Worm (Caenorhabditis elegans) whole organism, mixed stage, embryonic: ENCODE results near the gene F13B12.2.
A peak's percentile ranks its signal among the peaks of the same experiment; 100 is the strongest.

ENCODE experiments used
- M03D4.4 ChIP-seq: sonication (generic microtip); optimal IDR thresholded peaks from 2 replicates; lab custom pipeline; 2017; ENCODE audit warnings: mild to moderate bottlenecking, missing genetic modification characterization, missing compliant biosample characterization
- bed-3 ChIP-seq: fragments of 200-800 bp; sonication (Bioruptor generic); optimal IDR thresholded peaks from 3 replicates; lab custom pipeline; 2018; ENCODE audit warnings: mild to moderate bottlenecking, missing genetic modification characterization, moderate library complexity, missing compliant biosample characterization
- blmp-1 ChIP-seq: fragments of 150-350 bp; optimal IDR thresholded peaks from 2 replicates; lab custom pipeline; 2014; ENCODE audit warnings: missing biosample characterization, missing genetic modification characterization
- ceh-39 ChIP-seq: fragments of 150-350 bp; optimal IDR thresholded peaks from 2 replicates; lab custom pipeline; 2014; ENCODE audit warnings: missing biosample characterization, missing genetic modification characterization
- ceh-43 ChIP-seq: fragments of 200-800 bp; sonication (Bioruptor generic); optimal IDR thresholded peaks from 2 replicates; lab custom pipeline; 2018; ENCODE audit warnings: mild to moderate bottlenecking, missing genetic modification characterization, moderate library complexity, missing compliant biosample characterization
- ceh-83 ChIP-seq: fragments of 200-800 bp; sonication (Bioruptor generic); optimal IDR thresholded peaks from 2 replicates; lab custom pipeline; 2018; ENCODE audit warnings: mild to moderate bottlenecking, missing genetic modification characterization, missing compliant biosample characterization
- ces-1 ChIP-seq: fragments of 150-350 bp; optimal IDR thresholded peaks from 2 replicates; lab custom pipeline; 2014; ENCODE audit warnings: missing biosample characterization, missing genetic modification reagents, missing genetic modification characterization
- cnd-1 ChIP-seq: fragments of 200-800 bp; sonication (Bioruptor generic); optimal IDR thresholded peaks from 2 replicates; lab custom pipeline; 2018; ENCODE audit warnings: mild to moderate bottlenecking, missing genetic modification characterization, missing compliant biosample characterization
- drap-1 ChIP-seq: fragments of 200-800 bp; sonication (Bioruptor generic); optimal IDR thresholded peaks from 3 replicates; lab custom pipeline; 2018; ENCODE audit warnings: mild to moderate bottlenecking, missing genetic modification characterization, missing compliant biosample characterization
- elt-1 ChIP-seq: sonication (generic microtip); optimal IDR thresholded peaks from 2 replicates; lab custom pipeline; 2017; ENCODE audit warnings: missing genetic modification characterization, mild to moderate bottlenecking, missing compliant biosample characterization, antibody characterized with exemption, moderate library complexity, borderline replicate concordance; ENCODE audit not compliant: insufficient read depth
- elt-3 ChIP-seq: fragments of 150-350 bp; optimal IDR thresholded peaks from 2 replicates; lab custom pipeline; 2014; ENCODE audit warnings: missing biosample characterization, missing genetic modification characterization
- flh-1 ChIP-seq: fragments of 200-800 bp; sonication (Bioruptor generic); optimal IDR thresholded peaks from 2 replicates; lab custom pipeline; 2018; ENCODE audit warnings: mild to moderate bottlenecking, missing genetic modification characterization, moderate library complexity, missing compliant biosample characterization
- ham-2 ChIP-seq: fragments of 200-800 bp; sonication (Bioruptor generic); optimal IDR thresholded peaks from 2 replicates; lab custom pipeline; 2018; ENCODE audit warnings: mild to moderate bottlenecking, missing genetic modification characterization, missing compliant biosample characterization
- hlh-1 ChIP-seq: fragments of 150-350 bp; optimal IDR thresholded peaks from 2 replicates; lab custom pipeline; 2014; ENCODE audit warnings: missing biosample characterization, missing genetic modification reagents, missing genetic modification characterization
- lin-13 ChIP-seq: fragments of 150-350 bp; optimal IDR thresholded peaks from 2 replicates; lab custom pipeline; 2014; ENCODE audit warnings: missing biosample characterization, missing genetic modification characterization
- lin-32 ChIP-seq: fragments of 200-800 bp; sonication (Bioruptor generic); optimal IDR thresholded peaks from 2 replicates; lab custom pipeline; 2018; ENCODE audit warnings: mild to moderate bottlenecking, missing genetic modification characterization, missing compliant biosample characterization
- lsy-2 ChIP-seq: fragments of 150-350 bp; optimal IDR thresholded peaks from 2 replicates; lab custom pipeline; 2014; ENCODE audit warnings: missing biosample characterization, missing genetic modification characterization
- mab-5 ChIP-seq: fragments of 150-350 bp; optimal IDR thresholded peaks from 2 replicates; lab custom pipeline; 2014; ENCODE audit warnings: missing biosample characterization, missing genetic modification characterization
- mep-1 ChIP-seq: fragments of 150-350 bp; optimal IDR thresholded peaks from 2 replicates; lab custom pipeline; 2017; ENCODE audit warnings: missing biosample characterization, missing genetic modification reagents, missing genetic modification characterization, inconsistent platforms
- mls-2 ChIP-seq: sonication (generic microtip); optimal IDR thresholded peaks from 2 replicates; lab custom pipeline; 2016; ENCODE audit warnings: mild to moderate bottlenecking, missing genetic modification characterization, moderate library complexity, missing compliant biosample characterization
- nhr-12 ChIP-seq: fragments of 150-350 bp; optimal IDR thresholded peaks from 2 replicates; lab custom pipeline; 2014; ENCODE audit warnings: missing biosample characterization, missing genetic modification characterization
- nhr-2 ChIP-seq: fragments of 150-350 bp; optimal IDR thresholded peaks from 2 replicates; lab custom pipeline; 2014; ENCODE audit warnings: missing biosample characterization, missing genetic modification characterization
- nhr-237 ChIP-seq: fragments of 150-350 bp; optimal IDR thresholded peaks from 2 replicates; lab custom pipeline; 2014; ENCODE audit warnings: missing biosample characterization, missing genetic modification characterization
- nhr-28 ChIP-seq: fragments of 150-350 bp; optimal IDR thresholded peaks from 2 replicates; lab custom pipeline; 2014; ENCODE audit warnings: missing biosample characterization, missing genetic modification characterization
- nhr-76 ChIP-seq: sonication (generic microtip); optimal IDR thresholded peaks from 2 replicates; lab custom pipeline; 2017; ENCODE audit warnings: missing biosample characterization, missing genetic modification characterization
- pha-4 ChIP-seq: fragments of 150-350 bp; optimal IDR thresholded peaks from 2 replicates; lab custom pipeline; 2018; ENCODE audit warnings: missing biosample characterization, missing genetic modification reagents, missing genetic modification characterization
- sem-2 ChIP-seq: fragments of 200-800 bp; sonication (Bioruptor generic); optimal IDR thresholded peaks from 2 replicates; lab custom pipeline; 2018; ENCODE audit warnings: mild to moderate bottlenecking, missing genetic modification characterization, missing compliant biosample characterization
- snpc-4 ChIP-seq: fragments of 150-350 bp; optimal IDR thresholded peaks from 2 replicates; lab custom pipeline; 2014; ENCODE audit warnings: missing biosample characterization, missing genetic modification characterization
- sptf-1 ChIP-seq: sonication (generic microtip); optimal IDR thresholded peaks from 2 replicates; lab custom pipeline; 2017; ENCODE audit warnings: mild to moderate bottlenecking, missing genetic modification characterization, moderate library complexity, missing compliant biosample characterization
- tbx-8 ChIP-seq: fragments of 200-800 bp; sonication (Bioruptor generic); optimal IDR thresholded peaks from 2 replicates; lab custom pipeline; 2018; ENCODE audit warnings: mild to moderate bottlenecking, missing genetic modification characterization, moderate library complexity, missing compliant biosample characterization
- unc-120 ChIP-seq: sonication (generic microtip); optimal IDR thresholded peaks from 2 replicates; lab custom pipeline; 2017; ENCODE audit warnings: missing genetic modification characterization, missing compliant biosample characterization; ENCODE audit not compliant: poor library complexity, severe bottlenecking
- unc-39 ChIP-seq: fragments of 150-350 bp; optimal IDR thresholded peaks from 2 replicates; lab custom pipeline; 2014; ENCODE audit warnings: missing biosample characterization, missing genetic modification characterization
- unc-62 ChIP-seq: fragments of 150-350 bp; optimal IDR thresholded peaks from 2 replicates; lab custom pipeline; 2014; ENCODE audit warnings: missing biosample characterization, missing genetic modification reagents, missing genetic modification characterization
- zip-8 ChIP-seq: fragments of 150-350 bp; optimal IDR thresholded peaks from 2 replicates; lab custom pipeline; 2014; ENCODE audit warnings: missing biosample characterization, missing genetic modification characterization
- ztf-11 ChIP-seq: fragments of 150-350 bp; optimal IDR thresholded peaks from 2 replicates; lab custom pipeline; 2014; ENCODE audit warnings: missing biosample characterization, missing genetic modification characterization

Gene F13B12.2

ce11 chrIV:10413828-10414227, 15.1 kb downstream of the F13B12.2 start, which contains the start of gene R10H10.7:
R10H10.7 (minus strand) TSS chrIV:10413928.
- TF ChIP-seq elt-3: no peak
- TF ChIP-seq ces-1 (GFP tag; lab: Kevin White, UChicago): no peak
- TF ChIP-seq bed-3 (GFP tag; lab: Kevin White, UChicago): no peak
- TF ChIP-seq M03D4.4: no peak
- no peak for TF ChIP-seq nhr-76 (tag; lab: Kevin White, UChicago)
- TF ChIP-seq tbx-8 (GFP tag; lab: Kevin White, UChicago): no peak

ce11 chrIV:10409377-10409776, 19.6 kb downstream of the F13B12.2 start, which contains the start of gene rfk-1:
rfk-1 (minus strand) TSS chrIV:10409477.
- TF ChIP-seq lin-13 (tag; lab: Kevin White, UChicago): no peak
- no peak for TF ChIP-seq mab-5
- TF ChIP-seq hlh-1 (tag; lab: Kevin White, UChicago): no peak
- TF ChIP-seq lsy-2: no peak
- no peak for TF ChIP-seq cnd-1 (tag; lab: Kevin White, UChicago)
- no peak for TF ChIP-seq nhr-237 (tag; lab: Kevin White, UChicago)
- no peak for TF ChIP-seq ces-1 (GFP tag; lab: Kevin White, UChicago)
- TF ChIP-seq mep-1 (tag; lab: Kevin White, UChicago): no peak
- no peak for TF ChIP-seq pha-4 (tag; lab: Kevin White, UChicago)
- TF ChIP-seq blmp-1: no peak

ce11 chrIV:10403193-10404058, 25.5 kb downstream of the F13B12.2 start, which contains the start of gene gpa-7:
gpa-7 (plus strand) TSS chrIV:10404008.
- TF ChIP-seq ceh-83 (GFP tag; lab: Kevin White, UChicago) (no peak), ceh-43 (GFP tag; lab: Kevin White, UChicago) (no peak), lin-13 (tag; lab: Kevin White, UChicago) (peak; percentile 29), sptf-1 (tag; lab: Kevin White, UChicago) (peak; percentile 42), tbx-8 (GFP tag; lab: Kevin White, UChicago) (no peak), mls-2 (tag; lab: Kevin White, UChicago) (peak; percentile 67), hlh-1 (tag; lab: Kevin White, UChicago) (no peak), lsy-2 (no peak), snpc-4 (tag; lab: Kevin White, UChicago) (no peak), mab-5 (no peak), ceh-39 (tag; lab: Kevin White, UChicago) (no peak), nhr-12 (tag; lab: Kevin White, UChicago) (no peak), nhr-28 (tag; lab: Kevin White, UChicago) (no peak), unc-62 (peak; percentile 52), elt-3 (no peak), cnd-1 (tag; lab: Kevin White, UChicago) (peak; percentile 8), nhr-2 (no peak), ztf-11 (tag; lab: Kevin White, UChicago) (no peak), sem-2 (GFP tag; lab: Kevin White, UChicago) (no peak), unc-39 (no peak), drap-1 (peak; percentile 10), lin-32 (GFP tag; lab: Kevin White, UChicago) (no peak), flh-1 (GFP tag; lab: Kevin White, UChicago) (no peak), zip-8 (tag; lab: Kevin White, UChicago) (no peak), nhr-237 (tag; lab: Kevin White, UChicago) (no peak), pha-4 (tag; lab: Kevin White, UChicago) (peak; percentile 14), blmp-1 (peak; percentile 71), M03D4.4 (no peak), ces-1 (GFP tag; lab: Kevin White, UChicago) (peak; percentile 83), elt-1 (tag; lab: Kevin White, UChicago) (no peak), bed-3 (GFP tag; lab: Kevin White, UChicago) (no peak), ham-2 (GFP tag; lab: Kevin White, UChicago) (peak; percentile 53), mep-1 (tag; lab: Kevin White, UChicago) (peak; percentile 42), nhr-76 (tag; lab: Kevin White, UChicago) (no peak), unc-120 (peak; percentile 92)
